Fruit fly (Drosophila melanogaster) whole organism, prepupa: ENCODE results near the gene CG2816.
A peak's percentile ranks its signal among the peaks of the same experiment; 100 is the strongest.

Source experiments
- Blimp-1 ChIP-seq: fragments of 200-800 bp; sonication (Bioruptor generic); optimal IDR thresholded peaks from 3 replicates; lab custom pipeline; 2017; ENCODE audit warnings: missing biosample characterization, missing genetic modification characterization, mild to moderate bottlenecking, moderate library complexity, missing genetic modification reagents
- CG10669 ChIP-seq: fragments of 200-800 bp; sonication (Bioruptor generic); optimal IDR thresholded peaks from 3 replicates; lab custom pipeline; 2018; ENCODE audit warnings: missing biosample characterization, mild to moderate bottlenecking, missing genetic modification characterization, moderate library complexity
- CG11294 ChIP-seq: fragments of 200-800 bp; sonication (Bioruptor generic); IDR thresholded peaks from 2 replicates; pipeline ENCODE4 v1.3.6; 2022; ENCODE audit warnings: missing biosample characterization, missing genetic modification characterization
- CG11762 ChIP-seq: fragments of 200-800 bp; sonication (Bioruptor generic); optimal IDR thresholded peaks from 3 replicates; lab custom pipeline; 2016; ENCODE audit warnings: missing biosample characterization, missing genetic modification characterization; ENCODE audit not compliant: insufficient read depth
- CG11902 ChIP-seq: fragments of 200-800 bp; sonication (Bioruptor generic); optimal IDR thresholded peaks from 3 replicates; lab custom pipeline; 2016; ENCODE audit warnings: missing biosample characterization, missing genetic modification characterization
- CG15336 ChIP-seq: fragments of 200-800 bp; sonication (Bioruptor generic); IDR thresholded peaks from 2 replicates; pipeline ENCODE4 v1.3.6; 2022; ENCODE audit warnings: missing biosample characterization, missing genetic modification characterization
- CG1621 ChIP-seq: fragments of 200-800 bp; sonication (Bioruptor generic); optimal IDR thresholded peaks from 3 replicates; lab custom pipeline; 2018; ENCODE audit warnings: missing biosample characterization, mild to moderate bottlenecking, missing genetic modification characterization
- CG16779 ChIP-seq: fragments of 200-800 bp; sonication (Bioruptor generic); optimal IDR thresholded peaks from 3 replicates; lab custom pipeline; 2017; ENCODE audit warnings: missing biosample characterization, mild to moderate bottlenecking, missing genetic modification characterization
- CG3032 ChIP-seq: fragments of 200-800 bp; optimal IDR thresholded peaks from 2 replicates; lab custom pipeline; 2019; ENCODE audit warnings: missing biosample characterization, mild to moderate bottlenecking, missing genetic modification characterization, moderate library complexity
- CG32006 ChIP-seq: fragments of 200-800 bp; sonication (Bioruptor generic); optimal IDR thresholded peaks from 3 replicates; lab custom pipeline; 2017; ENCODE audit warnings: missing biosample characterization, mild to moderate bottlenecking, missing genetic modification characterization
- CG34406 ChIP-seq: fragments of 200-800 bp; sonication (Bioruptor generic); optimal IDR thresholded peaks from 3 replicates; lab custom pipeline; 2016; ENCODE audit warnings: missing biosample characterization, missing genetic modification characterization
- CG3919 ChIP-seq: fragments of 200-800 bp; sonication (Bioruptor generic); optimal IDR thresholded peaks from 3 replicates; lab custom pipeline; 2016; ENCODE audit warnings: missing biosample characterization, missing genetic modification characterization
- CG4318 ChIP-seq: fragments of 200-800 bp; sonication (Bioruptor generic); optimal IDR thresholded peaks from 3 replicates; lab custom pipeline; 2017; ENCODE audit warnings: missing biosample characterization, mild to moderate bottlenecking, missing genetic modification characterization
- CG6163 ChIP-seq: fragments of 200-800 bp; sonication (Bioruptor generic); IDR thresholded peaks from 3 replicates; pipeline ENCODE4 v1.3.6; 2022; ENCODE audit warnings: missing biosample characterization, missing genetic modification characterization
- CG6276 ChIP-seq: fragments of 200-800 bp; sonication (Bioruptor generic); optimal IDR thresholded peaks from 2 replicates; lab custom pipeline; 2017; ENCODE audit warnings: missing biosample characterization, mild to moderate bottlenecking, missing genetic modification characterization
- CG6808 ChIP-seq: fragments of 200-800 bp; sonication (Bioruptor generic); optimal IDR thresholded peaks from 3 replicates; lab custom pipeline; 2017; ENCODE audit warnings: missing biosample characterization, missing genetic modification characterization, mild to moderate bottlenecking, moderate library complexity, missing genetic modification reagents
- CG6854 ChIP-seq: fragments of 200-800 bp; sonication (Bioruptor generic); optimal IDR thresholded peaks from 2 replicates; lab custom pipeline; 2017; ENCODE audit warnings: missing biosample characterization, mild to moderate bottlenecking, missing genetic modification characterization
- CG8119 ChIP-seq: fragments of 200-800 bp; sonication (Bioruptor generic); IDR thresholded peaks from 3 replicates; pipeline ENCODE4 v1.3.6; 2022; ENCODE audit warnings: missing biosample characterization, missing genetic modification characterization
- CG8632 ChIP-seq: fragments of 200-800 bp; sonication (Bioruptor generic); optimal IDR thresholded peaks from 3 replicates; lab custom pipeline; 2016; ENCODE audit warnings: missing biosample characterization, missing genetic modification characterization
- CG9139 ChIP-seq: fragments of 200-800 bp; sonication (Bioruptor generic); optimal IDR thresholded peaks from 3 replicates; lab custom pipeline; 2017; ENCODE audit warnings: missing biosample characterization, mild to moderate bottlenecking, missing genetic modification characterization
- Ets21C ChIP-seq: fragments of 200-800 bp; sonication (Bioruptor generic); optimal IDR thresholded peaks from 3 replicates; lab custom pipeline; 2016; ENCODE audit warnings: missing biosample characterization, missing genetic modification characterization
- Ets96B ChIP-seq: fragments of 200-800 bp; optimal IDR thresholded peaks from 2 replicates; lab custom pipeline; 2019; ENCODE audit warnings: missing biosample characterization, mild to moderate bottlenecking, missing genetic modification characterization, moderate library complexity
- Gug ChIP-seq: fragments of 200-800 bp; sonication (Bioruptor generic); IDR thresholded peaks from 2 replicates; pipeline ENCODE4 v1.3.6; 2022; ENCODE audit warnings: missing biosample characterization, missing genetic modification characterization
- Hr39 ChIP-seq: fragments of 200-800 bp; sonication (Bioruptor generic); optimal IDR thresholded peaks from 2 replicates; lab custom pipeline; 2016; ENCODE audit warnings: missing biosample characterization, missing genetic modification characterization
- Hr4 ChIP-seq: fragments of 200-800 bp; sonication (Bioruptor generic); optimal IDR thresholded peaks from 3 replicates; lab custom pipeline; 2016; ENCODE audit warnings: missing biosample characterization, missing genetic modification characterization
- Met ChIP-seq: fragments of 200-800 bp; sonication (Bioruptor generic); optimal IDR thresholded peaks from 3 replicates; lab custom pipeline; 2016; ENCODE audit warnings: missing biosample characterization, missing genetic modification characterization
- OdsH ChIP-seq: fragments of 200-800 bp; sonication (Bioruptor generic); optimal IDR thresholded peaks from 3 replicates; lab custom pipeline; 2016; ENCODE audit warnings: missing biosample characterization, missing genetic modification characterization
- Smox ChIP-seq: fragments of 200-800 bp; sonication (Bioruptor generic); optimal IDR thresholded peaks from 3 replicates; lab custom pipeline; 2016; ENCODE audit warnings: missing biosample characterization, missing genetic modification characterization
- Sox14 ChIP-seq: fragments of 200-800 bp; sonication (Bioruptor generic); optimal IDR thresholded peaks from 3 replicates; lab custom pipeline; 2016; ENCODE audit warnings: missing biosample characterization, missing genetic modification characterization
- achi ChIP-seq: fragments of 200-800 bp; sonication (Bioruptor generic); optimal IDR thresholded peaks from 3 replicates; lab custom pipeline; 2016; ENCODE audit warnings: missing biosample characterization, missing genetic modification characterization
- dac ChIP-seq: fragments of 200-800 bp; sonication (Bioruptor generic); optimal IDR thresholded peaks from 2 replicates; lab custom pipeline; 2017; ENCODE audit warnings: missing biosample characterization, mild to moderate bottlenecking, missing genetic modification characterization
- eg ChIP-seq: fragments of 200-800 bp; sonication (Bioruptor generic); IDR thresholded peaks from 3 replicates; pipeline ENCODE4 v1.3.6; 2022; ENCODE audit warnings: missing biosample characterization, missing genetic modification characterization
- esn ChIP-seq: fragments of 200-800 bp; sonication (Bioruptor generic); optimal IDR thresholded peaks from 2 replicates; lab custom pipeline; 2016; ENCODE audit warnings: missing biosample characterization, mild to moderate bottlenecking, missing genetic modification characterization, moderate library complexity
- fkh ChIP-seq: fragments of 200-800 bp; sonication (Bioruptor generic); optimal IDR thresholded peaks from 3 replicates; lab custom pipeline; 2017; ENCODE audit warnings: missing biosample characterization, mild to moderate bottlenecking, missing genetic modification characterization, moderate library complexity
- lz ChIP-seq: fragments of 200-800 bp; sonication (Bioruptor generic); optimal IDR thresholded peaks from 3 replicates; lab custom pipeline; 2016; ENCODE audit warnings: missing biosample characterization, missing genetic modification characterization
- pdm3 ChIP-seq: fragments of 200-800 bp; sonication (Bioruptor generic); optimal IDR thresholded peaks from 3 replicates; lab custom pipeline; 2016; ENCODE audit warnings: missing biosample characterization, missing genetic modification characterization
- salr ChIP-seq, 2 experiments: fragments of 200-800 bp; sonication (Bioruptor generic); optimal IDR thresholded peaks; 3 replicates each; lab custom pipeline; 2016 to 2018; ENCODE audit warnings: missing biosample characterization in 2 of 2, missing genetic modification characterization in 2 of 2, mild to moderate bottlenecking in 1 of 2
- ss ChIP-seq, 2 experiments: fragments of 200-800 bp; sonication (Bioruptor generic); optimal IDR thresholded peaks; 2 replicates in 1 of 2; 3 replicates in 1 of 2; lab custom pipeline; 2017 to 2018; ENCODE audit warnings: mild to moderate bottlenecking in 2 of 2, missing biosample characterization in 2 of 2, missing genetic modification characterization in 2 of 2, moderate library complexity in 1 of 2
- topi ChIP-seq: fragments of 200-800 bp; sonication (Bioruptor generic); optimal IDR thresholded peaks from 3 replicates; lab custom pipeline; 2016; ENCODE audit warnings: missing biosample characterization, missing genetic modification characterization
- vri ChIP-seq: fragments of 200-800 bp; sonication (Bioruptor generic); optimal IDR thresholded peaks from 3 replicates; lab custom pipeline; 2016; ENCODE audit warnings: missing biosample characterization, mild to moderate bottlenecking, missing genetic modification characterization

CG2816 gene

DNA sequence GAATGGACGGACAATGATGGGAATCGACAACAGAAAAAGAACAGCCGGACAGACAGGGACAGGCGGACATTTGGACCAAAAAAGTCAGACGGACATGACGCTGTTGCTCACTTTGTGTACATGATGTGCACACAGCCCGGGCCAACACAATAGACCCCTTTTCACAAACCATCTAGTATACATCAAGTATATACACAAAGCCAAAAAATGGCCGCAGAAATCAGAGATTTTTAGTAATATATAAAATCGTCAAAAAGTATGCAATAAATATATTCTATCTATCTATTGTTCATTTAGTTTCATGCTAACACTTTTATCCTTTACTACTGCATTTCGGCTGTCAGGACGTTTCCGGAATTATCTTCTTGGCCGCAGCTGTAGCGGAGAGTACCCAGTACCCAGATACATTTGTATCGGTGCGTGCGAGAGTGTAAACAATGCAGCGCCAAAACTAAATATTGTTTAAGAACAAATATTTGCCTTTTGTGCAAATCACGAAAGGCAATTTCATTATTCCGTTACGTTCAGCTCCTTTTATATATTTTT, 16.0 kb downstream of the CG2816 start (continued):
- TF ChIP-seq achi (GFP tag; lab: Kevin White, UChicago) (peak; percentile 33), vri (no peak), Hr39 (peak; percentile 14), ss (GFP tag; optimal IDR thresholded peaks at IDR 0.05; lab: Kevin White, UChicago) (no peak), CG3919 (GFP tag; lab: Kevin White, UChicago) (no peak), CG6163 (no peak), Hr4 (GFP tag; lab: Kevin White, UChicago) (peak; percentile 28), salr (GFP tag; optimal IDR thresholded peaks at IDR 0.05; lab: Kevin White, UChicago) (peak in 1 of 2 experiments; percentile 40), Ets21C (GFP tag; lab: Kevin White, UChicago) (no peak), CG4318 (GFP tag; lab: Kevin White, UChicago) (no peak), fkh (GFP tag; lab: Kevin White, UChicago) (no peak), CG32006 (GFP tag; lab: Kevin White, UChicago) (no peak), CG10669 (GFP tag; lab: Kevin White, UChicago) (peak; percentile 25), CG3032 (tag; lab: Kevin White, UChicago) (no peak), Blimp-1 (GFP tag; lab: Kevin White, UChicago) (no peak), CG8632 (peak; percentile 42), CG11902 (no peak), CG11294 (GFP tag; lab: Robert Waterston, UW) (no peak), CG6854 (no peak), CG11762 (GFP tag; lab: Kevin White, UChicago) (no peak), esn (no peak), CG8119 (GFP tag; lab: Robert Waterston, UW) (no peak), OdsH (GFP tag; lab: Kevin White, UChicago) (peak; percentile 40), lz (GFP tag; lab: Kevin White, UChicago) (peak; percentile 1), Met (peak; percentile 22), pdm3 (peak; percentile 50), Gug (GFP tag; lab: Robert Waterston, UW) (no peak), Ets96B (tag; lab: Kevin White, UChicago) (no peak)
- TF ChIP-seq, all 60 proteins: peak for 25

dm6 chr2L:3729635-3730034, 26.2 kb downstream of the CG2816 start:
- TF ChIP-seq eg (GFP tag; lab: Robert Waterston, UW) (no peak), topi (GFP tag; lab: Kevin White, UChicago) (no peak), CG6808 (GFP tag; lab: Kevin White, UChicago) (no peak), CG9139 (GFP tag; lab: Kevin White, UChicago) (no peak), achi (GFP tag; lab: Kevin White, UChicago) (no peak), Sox14 (GFP tag; lab: Kevin White, UChicago) (no peak), Blimp-1 (GFP tag; lab: Kevin White, UChicago) (no peak), lz (GFP tag; lab: Kevin White, UChicago) (no peak), CG1621 (tag; lab: Kevin White, UChicago) (no peak), dac (GFP tag; lab: Kevin White, UChicago) (no peak), CG3032 (tag; lab: Kevin White, UChicago) (no peak), CG8632 (no peak), CG34406 (GFP tag; lab: Kevin White, UChicago) (no peak), CG32006 (GFP tag; lab: Kevin White, UChicago) (no peak)
- TF ChIP-seq, all 60 proteins: peak for 0

DNA sequence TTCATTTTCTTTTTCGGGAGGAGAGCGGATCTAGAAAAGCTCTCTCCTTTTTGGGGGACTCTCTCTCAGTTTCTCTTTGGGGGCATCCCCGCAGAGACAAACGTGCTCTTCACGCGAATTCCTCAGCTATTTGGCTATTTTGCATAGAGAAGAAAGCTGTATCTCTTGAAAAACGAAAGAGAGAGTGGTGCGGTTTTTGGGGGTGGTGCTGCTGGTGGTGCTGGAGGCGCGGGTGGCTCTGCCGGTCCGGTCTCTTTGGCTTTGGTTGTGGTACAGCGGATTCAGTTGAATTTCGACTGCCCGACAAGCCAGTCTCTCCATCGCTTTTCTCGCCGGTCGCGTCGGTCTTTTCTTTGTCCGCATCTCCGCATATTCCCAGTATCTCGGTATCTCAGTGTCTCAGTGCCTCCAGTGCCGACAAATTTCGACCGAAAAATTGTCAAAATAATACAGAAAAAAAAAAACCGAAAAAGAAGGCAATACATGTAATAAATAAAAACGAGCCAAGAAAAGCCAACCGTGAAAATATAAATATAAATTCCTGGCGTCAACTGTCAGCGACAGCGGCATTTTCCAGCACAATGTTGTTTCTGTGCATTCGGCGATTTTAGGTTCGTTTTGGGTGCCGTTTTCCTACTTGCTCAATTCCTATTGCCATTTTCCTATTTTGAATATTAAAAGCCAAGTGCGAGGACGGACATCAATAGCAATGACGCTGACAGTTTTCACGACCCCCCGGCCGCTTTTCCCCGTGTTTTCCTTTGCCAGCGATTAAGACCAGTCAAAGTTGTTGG, 26.9 kb downstream of the CG2816 start, which contains the start of gene CG10019:
CG10019 (plus strand) TSS at position 285 of the 794 bp plus-strand sequence.
- peak; percentile 56; the same call in 1 of the 3 replicates for TF ChIP-seq eg (GFP tag; lab: Robert Waterston, UW)
- no peak for TF ChIP-seq CG32006 (GFP tag; lab: Kevin White, UChicago)
- TF ChIP-seq Smox = no peak
- TF ChIP-seq CG6276 = peak; percentile 44
- TF ChIP-seq CG8119 (GFP tag; lab: Robert Waterston, UW) = 0 out of 3 replicates have a peak, but pooled peaks have one; percentile 27
- peak; percentile 31; the same call in 1 of the 2 replicates for TF ChIP-seq CG15336
- peak; percentile 25 for TF ChIP-seq CG16779 (tag; lab: Kevin White, UChicago)
